Worm (Caenorhabditis elegans): ENCODE measurements around the gene T21D12.12.

T21D12.12 gene

ce11 chrIV:306572-306971 is 40.3 kb downstream of the T21D12.12 start:
- TF ChIP-seq ztf-29 (GFP tag; IDR thresholded peaks at IDR 0.05), result no peak
- TF ChIP-seq klf-2 (GFP tag; conservative IDR thresholded peaks at IDR 0.05), result no peak
- no peak for TF ChIP-seq ref-1 (GFP tag; conservative IDR thresholded peaks at IDR 0.05)
- no peak for TF ChIP-seq T22C8.4 (GFP tag; IDR thresholded peaks at IDR 0.05)
- no peak for TF ChIP-seq ztf-23 (GFP tag; IDR thresholded peaks at IDR 0.05)
- no peak for TF ChIP-seq med-1 (GFP tag; optimal IDR thresholded peaks at IDR 0.05; ENCODE audit: insufficient read depth)
- TF ChIP-seq tab-1 (GFP tag; IDR thresholded peaks at IDR 0.05), result no peak

DNA sequence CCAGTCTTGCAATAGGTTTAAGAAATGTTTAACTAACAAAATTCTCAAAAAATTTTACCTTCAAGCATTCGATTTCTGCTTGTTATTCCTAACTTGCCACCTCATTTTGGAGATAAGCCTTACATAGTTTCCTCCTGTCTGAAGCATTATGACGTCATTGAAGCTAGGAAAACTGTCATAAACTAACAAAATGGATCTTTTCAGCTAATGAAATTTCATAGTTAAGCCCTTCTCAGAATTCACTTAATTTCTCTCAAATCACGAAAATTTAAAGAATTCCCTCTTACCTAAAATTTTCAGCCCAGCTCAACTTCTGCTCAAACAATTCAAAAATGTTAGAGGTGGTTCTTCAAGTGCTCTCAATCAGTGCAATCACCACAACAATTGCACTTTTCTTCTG is 41.0 kb downstream of the T21D12.12 start, which contains the start of gene swt-1:
Gene swt-1 (plus strand): TSS at position 301 of the 400 bp plus-strand sequence.
- TF ChIP-seq flt-1 (GFP tag; IDR thresholded peaks at IDR 0.05) (no peak), med-1 (GFP tag; optimal IDR thresholded peaks at IDR 0.05; ENCODE audit: insufficient read depth) (no peak), T22C8.4 (GFP tag; IDR thresholded peaks at IDR 0.05) (no peak), ref-1 (GFP tag; conservative IDR thresholded peaks at IDR 0.05) (no peak), klf-2 (GFP tag; conservative IDR thresholded peaks at IDR 0.05) (no peak), cog-1 (tag; optimal IDR thresholded peaks at IDR 0.05) (no peak), ztf-29 (GFP tag; IDR thresholded peaks at IDR 0.05) (no peak), ztf-23 (GFP tag; IDR thresholded peaks at IDR 0.05) (no peak), tab-1 (GFP tag; IDR thresholded peaks at IDR 0.05) (no peak)

- TF ChIP-seq cog-1 (tag; optimal IDR thresholded peaks at IDR 0.05) (no peak), ref-1 (GFP tag; conservative IDR thresholded peaks at IDR 0.05) (no peak), T22C8.4 (GFP tag; IDR thresholded peaks at IDR 0.05) (no peak), flt-1 (GFP tag; IDR thresholded peaks at IDR 0.05) (no peak), klf-2 (GFP tag; conservative IDR thresholded peaks at IDR 0.05) (no peak), med-1 (GFP tag; optimal IDR thresholded peaks at IDR 0.05; ENCODE audit: insufficient read depth) (no peak), ztf-23 (GFP tag; IDR thresholded peaks at IDR 0.05) (no peak), ztf-29 (GFP tag; IDR thresholded peaks at IDR 0.05) (no peak), tab-1 (GFP tag; IDR thresholded peaks at IDR 0.05) (no peak)
These were observed 43.3 kb downstream of the T21D12.12 start for ce11 chrIV:309526-309925.

DNA sequence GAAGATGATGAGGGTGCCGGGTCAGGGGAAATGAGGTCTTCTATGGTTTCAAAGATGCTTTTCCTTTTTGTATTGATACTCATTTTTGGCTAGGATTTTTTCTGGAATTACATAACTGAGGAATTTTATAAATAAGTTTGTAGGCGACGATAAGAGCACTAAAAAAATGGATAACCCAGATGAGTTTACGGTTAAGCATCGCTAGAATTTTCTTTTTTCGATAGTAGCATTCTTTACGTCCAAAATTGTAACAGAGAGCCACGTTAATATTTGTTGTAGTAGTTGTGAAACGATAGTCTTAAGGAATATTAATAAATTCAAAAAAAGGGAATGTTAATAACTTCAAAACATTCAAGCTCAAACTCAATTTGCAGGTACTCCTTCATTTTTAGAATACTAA is 47.4 kb downstream of the T21D12.12 start, which contains the start of gene snai-1:
Gene snai-1 (minus strand): TSS at position 101 of the 400 bp plus-strand sequence.
- TF ChIP-seq T22C8.4 (GFP tag; IDR thresholded peaks at IDR 0.05), result no peak
- no peak for TF ChIP-seq ztf-23 (GFP tag; IDR thresholded peaks at IDR 0.05)
- TF ChIP-seq ztf-29 (GFP tag; IDR thresholded peaks at IDR 0.05), result no peak
- TF ChIP-seq flt-1 (GFP tag; IDR thresholded peaks at IDR 0.05), result no peak
- TF ChIP-seq cog-1 (tag; optimal IDR thresholded peaks at IDR 0.05), result no peak
- TF ChIP-seq med-1 (GFP tag; optimal IDR thresholded peaks at IDR 0.05; ENCODE audit: insufficient read depth), result no peak
- no peak for TF ChIP-seq klf-2 (GFP tag; conservative IDR thresholded peaks at IDR 0.05)
- no peak for TF ChIP-seq tab-1 (GFP tag; IDR thresholded peaks at IDR 0.05)
- no peak for TF ChIP-seq ref-1 (GFP tag; conservative IDR thresholded peaks at IDR 0.05)

DNA sequence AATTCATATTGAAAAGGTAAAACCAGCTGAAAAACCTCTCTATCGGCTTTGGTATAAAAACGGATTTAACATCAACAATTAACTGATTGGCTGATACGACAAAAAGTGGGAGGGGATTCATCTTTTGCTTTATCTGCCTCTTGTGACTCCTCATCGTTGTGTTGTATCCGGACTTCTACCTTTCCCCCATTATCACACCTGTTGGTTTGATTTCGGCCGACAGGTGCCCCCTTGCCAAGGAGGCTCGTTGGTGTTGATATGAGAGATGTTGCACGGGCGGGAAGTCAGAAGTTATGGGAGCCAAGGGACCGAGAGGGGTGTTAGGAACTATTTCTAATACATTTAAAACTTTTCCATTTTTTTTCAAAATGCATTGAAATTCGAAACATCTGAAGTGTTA is 48.2 kb downstream of the T21D12.12 start:
- TF ChIP-seq ref-1 (GFP tag; conservative IDR thresholded peaks at IDR 0.05) (no peak), tab-1 (GFP tag; IDR thresholded peaks at IDR 0.05) (no peak), cog-1 (tag; optimal IDR thresholded peaks at IDR 0.05) (no peak), T22C8.4 (GFP tag; IDR thresholded peaks at IDR 0.05) (no peak), med-1 (GFP tag; optimal IDR thresholded peaks at IDR 0.05; ENCODE audit: insufficient read depth) (no peak), flt-1 (GFP tag; IDR thresholded peaks at IDR 0.05) (no peak), ztf-23 (GFP tag; IDR thresholded peaks at IDR 0.05) (no peak), klf-2 (GFP tag; conservative IDR thresholded peaks at IDR 0.05) (no peak), ztf-29 (GFP tag; IDR thresholded peaks at IDR 0.05) (no peak)
